Fruit fly (Drosophila melanogaster): ENCODE measurements around the gene CG16984.

CG16984 gene

DNA sequence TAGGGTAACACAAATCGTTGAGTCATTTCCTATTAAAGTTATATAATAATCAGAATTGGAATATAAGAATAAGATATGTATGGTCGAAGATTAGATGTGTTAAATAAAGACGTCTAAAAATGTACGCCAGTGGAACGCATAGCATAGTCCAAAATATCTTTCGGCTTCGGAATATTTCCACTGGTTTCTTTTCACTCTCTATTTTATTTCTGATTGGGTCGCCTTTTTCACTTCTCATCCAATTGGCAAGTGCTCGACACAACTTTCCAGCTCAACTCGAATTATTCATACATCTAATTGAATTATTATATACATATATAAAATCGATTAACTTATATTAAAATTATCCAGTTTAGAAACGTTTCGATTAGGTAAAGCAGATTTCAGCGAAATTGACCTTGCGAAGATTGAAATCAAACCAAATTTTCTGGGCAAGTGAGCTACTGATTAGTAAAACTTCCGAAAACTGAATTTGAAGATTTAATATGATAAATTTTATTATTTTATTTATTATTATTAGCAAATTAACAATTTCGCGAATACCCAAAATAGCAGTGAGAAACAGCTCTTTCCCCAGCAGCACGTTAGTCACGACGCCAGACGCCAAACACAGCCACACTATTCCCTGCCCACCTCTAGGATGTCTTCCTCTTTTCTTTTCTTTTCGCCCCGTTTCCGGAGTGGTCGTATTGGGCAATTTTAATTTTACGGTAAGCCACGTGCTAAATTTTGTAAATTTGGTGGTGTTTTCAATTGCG is 8.6 kb upstream of the CG16984 start, which contains the start of gene RpL8 (continued):
- TF ChIP-seq CG11294 (GFP tag; IDR thresholded peaks at IDR 0.05), result peak; percentile 35
- peak; percentile 64 for TF ChIP-seq CG8632 (GFP tag; optimal IDR thresholded peaks at IDR 0.05)
- TF ChIP-seq CG6854 (GFP tag; optimal IDR thresholded peaks at IDR 0.05), result peak; percentile 94
- peak; percentile 66 for TF ChIP-seq Blimp-1 (GFP tag; optimal IDR thresholded peaks at IDR 0.05)
- peak; percentile 71 for TF ChIP-seq Smox (GFP tag; optimal IDR thresholded peaks at IDR 0.05)
- peak; percentile 77 for TF ChIP-seq CG16779 (tag; optimal IDR thresholded peaks at IDR 0.05)
- peak; percentile 69 for TF ChIP-seq topi (GFP tag; optimal IDR thresholded peaks at IDR 0.05)
- peak; percentile 28; the same call in 1 of the 2 replicates for TF ChIP-seq CG15336 (GFP tag; IDR thresholded peaks at IDR 0.05)
- TF ChIP-seq CG9139 (GFP tag; optimal IDR thresholded peaks at IDR 0.05), result peak; percentile 77
- peak; percentile 44 for TF ChIP-seq fkh (GFP tag; optimal IDR thresholded peaks at IDR 0.05)
- TF ChIP-seq fd85E (GFP tag; optimal IDR thresholded peaks at IDR 0.05), result peak; percentile 70
- peak; percentile 70 for TF ChIP-seq CG34406 (GFP tag; optimal IDR thresholded peaks at IDR 0.05)
- TF ChIP-seq Eip93F (GFP tag; optimal IDR thresholded peaks at IDR 0.05), result no peak
- peak; percentile 35 for TF ChIP-seq Sox15 (GFP tag; optimal IDR thresholded peaks at IDR 0.05)
- peak; percentile 69 for TF ChIP-seq CG6808 (GFP tag; optimal IDR thresholded peaks at IDR 0.05)
- peak; percentile 54 to 84 for TF ChIP-seq salr (GFP tag; optimal IDR thresholded peaks at IDR 0.05)
- TF ChIP-seq net (GFP tag; optimal IDR thresholded peaks at IDR 0.05), result peak; percentile 86

DNA sequence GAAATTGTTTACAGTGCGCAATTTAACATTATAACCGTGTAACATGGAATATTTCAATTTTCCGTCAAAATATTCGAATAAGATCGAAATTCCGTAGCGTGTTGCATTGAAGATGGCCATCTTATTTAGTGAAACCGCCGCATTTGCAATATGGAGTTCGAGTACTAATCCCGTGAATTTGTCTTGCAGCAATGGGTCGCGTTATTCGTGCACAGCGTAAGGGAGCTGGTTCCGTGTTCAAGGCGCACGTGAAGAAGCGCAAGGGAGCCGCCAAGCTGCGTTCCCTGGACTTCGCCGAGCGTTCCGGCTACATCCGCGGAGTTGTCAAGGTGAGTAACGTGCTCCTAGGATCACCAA is 8.0 kb upstream of the CG16984 start:
- TF ChIP-seq CG16779 (tag; optimal IDR thresholded peaks at IDR 0.05) (no peak), Eip78C (GFP tag) (no peak), CG15336 (GFP tag; IDR thresholded peaks at IDR 0.05) (0 out of 2 replicates have a peak, but pooled peaks have one; percentile 3)

DNA sequence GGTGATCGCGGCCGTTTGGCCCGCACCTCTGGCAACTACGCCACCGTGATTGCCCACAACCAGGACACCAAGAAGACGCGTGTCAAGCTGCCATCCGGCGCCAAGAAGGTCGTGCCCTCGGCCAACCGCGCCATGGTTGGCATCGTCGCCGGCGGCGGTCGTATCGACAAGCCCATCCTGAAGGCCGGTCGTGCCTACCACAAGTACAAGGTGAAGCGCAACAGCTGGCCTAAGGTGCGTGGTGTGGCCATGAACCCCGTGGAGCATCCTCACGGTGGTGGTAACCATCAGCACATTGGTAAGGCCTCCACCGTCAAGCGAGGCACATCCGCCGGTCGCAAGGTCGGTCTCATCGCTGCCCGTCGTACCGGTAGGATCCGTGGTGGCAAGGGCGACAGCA is 7.3 kb upstream of the CG16984 start:
- no peak for TF ChIP-seq Gug (GFP tag; IDR thresholded peaks at IDR 0.05)
- no peak for TF ChIP-seq salr (GFP tag; optimal IDR thresholded peaks at IDR 0.05)
- no peak for TF ChIP-seq vri (GFP tag; optimal IDR thresholded peaks at IDR 0.05)
- no peak for TF ChIP-seq OdsH (GFP tag; optimal IDR thresholded peaks at IDR 0.05)
- no peak for TF ChIP-seq CG6276 (GFP tag; optimal IDR thresholded peaks at IDR 0.05)
- TF ChIP-seq fd85E (GFP tag; optimal IDR thresholded peaks at IDR 0.05), result no peak
- TF ChIP-seq CG4318 (GFP tag; optimal IDR thresholded peaks at IDR 0.05), result no peak
- no peak for TF ChIP-seq achi (GFP tag; optimal IDR thresholded peaks at IDR 0.05)
- TF ChIP-seq Sox14 (GFP tag; optimal IDR thresholded peaks at IDR 0.05), result no peak
- TF ChIP-seq Ets21C (GFP tag; optimal IDR thresholded peaks at IDR 0.05), result no peak
- no peak for TF ChIP-seq dac (GFP tag; optimal IDR thresholded peaks at IDR 0.05)
- no peak for TF ChIP-seq CG6854 (GFP tag; optimal IDR thresholded peaks at IDR 0.05)

DNA sequence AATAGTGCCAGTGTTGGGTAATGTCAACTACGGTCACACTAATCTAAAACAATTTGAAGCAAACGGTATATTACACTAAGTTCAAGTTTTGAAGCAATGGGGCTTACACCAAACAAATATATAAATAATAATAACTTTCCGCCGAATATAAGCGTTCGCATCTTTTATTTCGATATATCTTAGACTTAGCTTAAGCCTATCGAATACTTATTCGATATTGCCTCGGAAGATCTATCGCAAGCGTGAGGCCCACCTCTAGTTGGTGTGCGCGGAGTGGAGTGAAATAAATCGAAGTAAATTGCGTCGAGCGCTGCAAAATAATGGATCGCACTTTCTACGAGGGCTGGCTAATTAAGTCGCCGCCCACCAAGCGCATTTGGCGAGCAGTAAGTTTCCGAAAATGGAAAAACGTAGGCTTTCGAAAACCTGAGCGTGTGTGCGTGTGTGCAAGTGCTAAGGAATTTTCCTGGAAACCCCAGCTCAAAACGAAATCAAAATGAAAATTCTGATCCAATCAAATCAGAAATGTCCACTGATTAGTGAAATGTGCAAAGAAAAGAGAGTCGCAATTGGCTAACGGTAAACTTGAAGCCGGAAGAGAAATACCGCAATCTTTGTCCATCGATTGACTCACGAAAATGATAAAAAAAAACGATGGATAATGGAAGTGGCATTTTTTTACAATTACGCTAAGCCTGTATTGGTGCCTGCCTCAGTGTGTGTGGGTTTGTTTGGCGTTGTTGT is 6.2 kb upstream of the CG16984 start, which contains the start of gene dos:
TSS of gene dos (plus strand) at position 248 of the 744 bp plus-strand sequence.
- no peak for TF ChIP-seq CG7368 (GFP tag; optimal IDR thresholded peaks at IDR 0.05)
- TF ChIP-seq Blimp-1 (GFP tag; optimal IDR thresholded peaks at IDR 0.05), result no peak
- peak; percentile 2 for TF ChIP-seq CG10669 (GFP tag; optimal IDR thresholded peaks at IDR 0.05)
- peak; percentile 43 for TF ChIP-seq vri (GFP tag; optimal IDR thresholded peaks at IDR 0.05)
- no peak for TF ChIP-seq fd59A (GFP tag; optimal IDR thresholded peaks at IDR 0.05)
- TF ChIP-seq CG6276 (GFP tag; optimal IDR thresholded peaks at IDR 0.05), result peak; percentile 66
- no peak for TF ChIP-seq Sox15 (GFP tag; optimal IDR thresholded peaks at IDR 0.05)
- TF ChIP-seq achi (GFP tag; optimal IDR thresholded peaks at IDR 0.05), result peak; percentile 6
- peak; percentile 34 for TF ChIP-seq dsx (GFP tag; optimal IDR thresholded peaks at IDR 0.05; ENCODE audit: poor library complexity, severe bottlenecking)
- TF ChIP-seq CG8632 (GFP tag; optimal IDR thresholded peaks at IDR 0.05), result no peak
- TF ChIP-seq fd85E (GFP tag; optimal IDR thresholded peaks at IDR 0.05), result no peak
- peak; percentile 30 for TF ChIP-seq cyc (GFP tag; optimal IDR thresholded peaks at IDR 0.05)
- TF ChIP-seq Hr38 (GFP tag; optimal IDR thresholded peaks at IDR 0.05), result no peak
- no peak for TF ChIP-seq ss (GFP tag; optimal IDR thresholded peaks at IDR 0.05)
- TF ChIP-seq CG6854 (GFP tag; optimal IDR thresholded peaks at IDR 0.05), result peak; percentile 14
- TF ChIP-seq fkh (GFP tag; optimal IDR thresholded peaks at IDR 0.05), result peak; percentile 40
- TF ChIP-seq net (GFP tag; optimal IDR thresholded peaks at IDR 0.05), result no peak
- TF ChIP-seq acj6 (GFP tag; optimal IDR thresholded peaks at IDR 0.05), result peak; percentile 34
- TF ChIP-seq CG1621 (tag; optimal IDR thresholded peaks at IDR 0.05), result no peak
- TF ChIP-seq salr (GFP tag; optimal IDR thresholded peaks at IDR 0.05), result no peak
- TF ChIP-seq svp (GFP tag), result peak; percentile 82
- TF ChIP-seq CG9139 (GFP tag; optimal IDR thresholded peaks at IDR 0.05), result no peak
- peak; percentile 48 for TF ChIP-seq CG3032 (tag; optimal IDR thresholded peaks at IDR 0.05)
- no peak for TF ChIP-seq CG15336 (GFP tag; IDR thresholded peaks at IDR 0.05)
- TF ChIP-seq OdsH (GFP tag; optimal IDR thresholded peaks at IDR 0.05), result peak; percentile 23
- peak; percentile 30 for TF ChIP-seq Ets21C (GFP tag; optimal IDR thresholded peaks at IDR 0.05)
- peak; percentile 44 for TF ChIP-seq CG31627 (GFP tag; optimal IDR thresholded peaks at IDR 0.05)
- TF ChIP-seq CG32006 (GFP tag; optimal IDR thresholded peaks at IDR 0.05), result no peak
- TF ChIP-seq CG16779 (tag; optimal IDR thresholded peaks at IDR 0.05), result no peak

All from whole organism, prepupa.